Fruit fly (Drosophila melanogaster): Measurements from ENCODE around the gene dac.

Gene dac

dm6 chr2L:16526015-16526518 lies 40.3 kb upstream of the dac start (continued):
- TF ChIP-seq CG9727 (GFP tag; optimal IDR thresholded peaks at IDR 0.05): peak; percentile 25
- TF ChIP-seq pita (GFP tag; optimal IDR thresholded peaks at IDR 0.05): no peak
- TF ChIP-seq toy (GFP tag; IDR thresholded peaks at IDR 0.05): no peak
- peak; percentile 38 for TF ChIP-seq CG6254 (GFP tag; optimal IDR thresholded peaks at IDR 0.05)
- TF ChIP-seq disco-r (GFP tag; optimal IDR thresholded peaks at IDR 0.05): no peak
- TF ChIP-seq CG6791 (GFP tag; IDR thresholded peaks at IDR 0.05; ENCODE audit: partially characterized antibody): peak; percentile 44; the same call in 1 of the 3 replicates
- no peak for TF ChIP-seq ac (GFP tag; optimal IDR thresholded peaks at IDR 0.05)
- TF ChIP-seq CG8281 (tag; optimal IDR thresholded peaks at IDR 0.05): no peak
- no peak for TF ChIP-seq Hsf (GFP tag; optimal IDR thresholded peaks at IDR 0.05)
- peak; percentile 34 for TF ChIP-seq ewg (GFP tag; optimal IDR thresholded peaks at IDR 0.05)
- peak; percentile 67 for TF ChIP-seq Nf-YC (tag; optimal IDR thresholded peaks at IDR 0.05)
- peak; percentile 60 for TF ChIP-seq CG14441 (GFP tag; IDR thresholded peaks at IDR 0.05)
- no peak for TF ChIP-seq luna (GFP tag; optimal IDR thresholded peaks at IDR 0.05)
- TF ChIP-seq H2.0 (GFP tag; IDR thresholded peaks at IDR 0.05): no peak
- no peak for TF ChIP-seq TFAM (GFP tag; optimal IDR thresholded peaks at IDR 0.05)
- no peak for TF ChIP-seq Xbp1 (GFP tag; optimal IDR thresholded peaks at IDR 0.05)
- no peak for TF ChIP-seq en (GFP tag; optimal IDR thresholded peaks at IDR 0.05)
- peak; percentile 93 for TF ChIP-seq vvl (GFP tag; IDR thresholded peaks at IDR 0.05)
- TF ChIP-seq dmrt11E (tag; optimal IDR thresholded peaks at IDR 0.05): no peak
- TF ChIP-seq ro (GFP tag; IDR thresholded peaks at IDR 0.05): no peak
- no peak for TF ChIP-seq CG33213 (GFP tag; optimal IDR thresholded peaks at IDR 0.05)
- no peak for TF ChIP-seq CG5180 (GFP tag; optimal IDR thresholded peaks at IDR 0.05)
- no peak for TF ChIP-seq zfh1 (GFP tag; IDR thresholded peaks at IDR 0.05)
- TF ChIP-seq phol (tag; optimal IDR thresholded peaks at IDR 0.05): no peak
- TF ChIP-seq Lpt (GFP tag; optimal IDR thresholded peaks at IDR 0.05): no peak
- TF ChIP-seq CG18011 (GFP tag; optimal IDR thresholded peaks at IDR 0.05): no peak
- peak; percentile 96 for TF ChIP-seq sd (tag; optimal IDR thresholded peaks at IDR 0.05)
- no peak for TF ChIP-seq CG4820 (GFP tag; optimal IDR thresholded peaks at IDR 0.05)
- no peak for TF ChIP-seq vnd (GFP tag; IDR thresholded peaks at IDR 0.05; ENCODE audit: partially characterized antibody)
- no peak for TF ChIP-seq CG32767 (GFP tag; IDR thresholded peaks at IDR 0.05)
- peak; percentile 29 for TF ChIP-seq her (GFP tag; optimal IDR thresholded peaks at IDR 0.05)
- no peak for TF ChIP-seq scrt (GFP tag; optimal IDR thresholded peaks at IDR 0.05)
- no peak for TF ChIP-seq Kr (GFP tag; optimal IDR thresholded peaks at IDR 0.05)
- TF ChIP-seq sug (tag; optimal IDR thresholded peaks at IDR 0.05): peak; percentile 92
- no peak for TF ChIP-seq CG6765 (GFP tag; optimal IDR thresholded peaks at IDR 0.05)
- no peak for TF ChIP-seq CG11093 (GFP tag; IDR thresholded peaks at IDR 0.05)
- peak; percentile 46 for TF ChIP-seq nau (GFP tag; optimal IDR thresholded peaks at IDR 0.05)
- no peak for TF ChIP-seq CG5245 (GFP tag; optimal IDR thresholded peaks at IDR 0.05)
- TF ChIP-seq CG17912 (GFP tag; optimal IDR thresholded peaks at IDR 0.05): no peak
- TF ChIP-seq CG7271 (tag; optimal IDR thresholded peaks at IDR 0.05): no peak
- no peak for TF ChIP-seq hb (GFP tag; IDR thresholded peaks at IDR 0.05; ENCODE audit: partially characterized antibody)
- TF ChIP-seq esg (GFP tag; conservative IDR thresholded peaks at IDR 0.05): no peak
- TF ChIP-seq zen2 (GFP tag; IDR thresholded peaks at IDR 0.05; ENCODE audit: partially characterized antibody): no peak
- no peak for TF ChIP-seq grau (tag; optimal IDR thresholded peaks at IDR 0.05)
- peak; percentile 84 for TF ChIP-seq mirr (GFP tag; optimal IDR thresholded peaks at IDR 0.05)
- TF ChIP-seq CG9876 (GFP tag; optimal IDR thresholded peaks at IDR 0.05): peak; percentile 8
- TF ChIP-seq CG6683 (GFP tag; optimal IDR thresholded peaks at IDR 0.05): peak; percentile 44
- no peak for TF ChIP-seq CG9797 (GFP tag; optimal IDR thresholded peaks at IDR 0.05)
- TF ChIP-seq CG17612 (GFP tag; IDR thresholded peaks at IDR 0.05): no peak
- TF ChIP-seq CG30431 (GFP tag; optimal IDR thresholded peaks at IDR 0.05): no peak
- peak; percentile 73 for TF ChIP-seq Deaf1 (tag; optimal IDR thresholded peaks at IDR 0.05)

Measured in whole organism, embryonic.